Worm (Caenorhabditis elegans): ENCODE data around the gene F36G3.2.

ce11 chrX:9794173-9794572, at the start of gene F36G3.2:
- TF ChIP-seq lin-13 (tag; optimal IDR thresholded peaks at IDR 0.05): no peak
- TF ChIP-seq lsy-2 (tag; optimal IDR thresholded peaks at IDR 0.05): no peak
- TF ChIP-seq unc-120 (tag; optimal IDR thresholded peaks at IDR 0.05; ENCODE audit: poor library complexity, severe bottlenecking): no peak
- no peak for TF ChIP-seq hlh-1 (tag; optimal IDR thresholded peaks at IDR 0.05)
- no peak for TF ChIP-seq blmp-1 (tag; optimal IDR thresholded peaks at IDR 0.05)

All from whole organism, mixed stage, embryonic.